Fruit fly (Drosophila melanogaster) whole organism, prepupa: ENCODE data around the gene CG3199.

Experiments used
- CG10669 ChIP-seq: fragments of 200-800 bp; sonication (Bioruptor generic); optimal IDR thresholded peaks from 3 replicates; lab custom pipeline; 2018; ENCODE audit warnings: missing biosample characterization, mild to moderate bottlenecking, missing genetic modification characterization, moderate library complexity
- CG6276 ChIP-seq: fragments of 200-800 bp; sonication (Bioruptor generic); optimal IDR thresholded peaks from 2 replicates; lab custom pipeline; 2017; ENCODE audit warnings: missing biosample characterization, mild to moderate bottlenecking, missing genetic modification characterization
- CG7368 ChIP-seq: fragments of 200-800 bp; sonication (Bioruptor generic); optimal IDR thresholded peaks from 3 replicates; lab custom pipeline; 2016; ENCODE audit warnings: missing biosample characterization, missing genetic modification characterization

dm6 chr3R:14140912-14141311 lies 21.6 kb upstream of the CG3199 start:
- no peak for TF ChIP-seq CG7368 (GFP tag; lab: Kevin White, UChicago)
- TF ChIP-seq CG6276 (GFP tag; lab: Kevin White, UChicago): no peak
- TF ChIP-seq CG10669 (GFP tag; lab: Kevin White, UChicago): no peak
